Worm (Caenorhabditis elegans) whole organism, L4 larva: Measurements from ENCODE around the gene Y54G11A.9.

Experiments used
- D1046.2 ChIP-seq: fragments of 200-800 bp; sonication (Bioruptor generic); IDR thresholded peaks from 2 replicates; pipeline ENCODE4 v1.3.6; 2022; ENCODE audit warnings: missing genetic modification characterization, missing compliant biosample characterization
- F26F4.8 ChIP-seq: fragments of 200-800 bp; sonication (Bioruptor generic); conservative IDR thresholded peaks from 2 replicates; pipeline ENCODE4 v1.3.6; 2022; ENCODE audit warnings: missing genetic modification characterization, missing compliant biosample characterization
- F49E8.2 ChIP-seq: sonication (generic microtip); optimal IDR thresholded peaks from 2 replicates; lab custom pipeline; 2016; ENCODE audit warnings: missing compliant biosample characterization, mild to moderate bottlenecking, missing genetic modification characterization, borderline replicate concordance
- T26A8.4 ChIP-seq: fragments of 200-800 bp; sonication (Bioruptor generic); IDR thresholded peaks from 2 replicates; pipeline ENCODE4 v1.3.6; 2022; ENCODE audit warnings: missing genetic modification characterization, missing compliant biosample characterization
- Y105C5A.15 ChIP-seq: fragments of 200-800 bp; sonication (Bioruptor generic); IDR thresholded peaks from 2 replicates; pipeline ENCODE4 v1.3.6; 2022; ENCODE audit warnings: missing genetic modification characterization, missing compliant biosample characterization
- Y48G9A.11 ChIP-seq: fragments of 200-800 bp; sonication (Bioruptor generic); IDR thresholded peaks from 2 replicates; pipeline ENCODE4 v1.3.6; 2022; ENCODE audit warnings: missing genetic modification reagents, missing genetic modification characterization, missing compliant biosample characterization
- Y75B8A.6 ChIP-seq: fragments of 200-800 bp; sonication (Bioruptor generic); IDR thresholded peaks from 2 replicates; pipeline ENCODE4 v1.3.6; 2022; ENCODE audit warnings: missing genetic modification reagents, missing genetic modification characterization, missing compliant biosample characterization
- ZK337.2 ChIP-seq: fragments of 200-800 bp; sonication (Bioruptor generic); IDR thresholded peaks from 2 replicates; pipeline ENCODE4 v1.3.6; 2022; ENCODE audit warnings: missing genetic modification reagents, missing genetic modification characterization, missing compliant biosample characterization
- ZK546.5 ChIP-seq, 2 experiments: sonication (generic microtip); optimal IDR thresholded peaks; 2 replicates each; lab custom pipeline; 2017; ENCODE audit warnings: missing biosample characterization in 2 of 2, missing genetic modification characterization in 2 of 2
- aha-1 ChIP-seq: fragments of 150-350 bp; peaks from one replicate; lab custom pipeline; 2014; ENCODE audit warnings: missing biosample characterization, missing genetic modification characterization
- ama-1 ChIP-seq: fragments of 150-350 bp; optimal IDR thresholded peaks from 2 replicates; lab custom pipeline; 2014; ENCODE audit warnings: inconsistent platforms, mixed read lengths
- arid-1 ChIP-seq: fragments of 200-800 bp; sonication (Bioruptor generic); conservative IDR thresholded peaks from 2 replicates; pipeline ENCODE4 v1.3.6; 2022; ENCODE audit warnings: missing genetic modification reagents, missing genetic modification characterization, missing compliant biosample characterization
- ceh-28 ChIP-seq: fragments of 150-350 bp; optimal IDR thresholded peaks from 2 replicates; lab custom pipeline; 2014; ENCODE audit warnings: missing biosample characterization, missing genetic modification reagents, missing genetic modification characterization
- ceh-32 ChIP-seq: sonication (generic microtip); optimal IDR thresholded peaks from 2 replicates; lab custom pipeline; 2016; ENCODE audit warnings: mild to moderate bottlenecking, missing genetic modification characterization, missing compliant biosample characterization; ENCODE audit not compliant: poor library complexity
- daf-16 ChIP-seq, 3 experiments: sonication (generic microtip); optimal IDR thresholded peaks; 2 replicates each; lab custom pipeline; 2016 to 2017; ENCODE audit warnings: missing genetic modification characterization in 3 of 3, missing genetic modification reagents in 3 of 3, mild to moderate bottlenecking in 2 of 3, missing compliant biosample characterization in 2 of 3, missing biosample characterization in 1 of 3, moderate library complexity in 1 of 3
- daf-8 ChIP-seq: fragments of 200-800 bp; sonication (Bioruptor generic); IDR thresholded peaks from 2 replicates; pipeline ENCODE4 v1.3.6; 2022; ENCODE audit warnings: missing genetic modification characterization, missing compliant biosample characterization
- dmd-6 ChIP-seq: fragments of 200-800 bp; sonication (Bioruptor generic); IDR thresholded peaks from 2 replicates; pipeline ENCODE4 v1.3.6; 2022; ENCODE audit warnings: missing genetic modification reagents, missing genetic modification characterization, missing compliant biosample characterization
- dmd-8 ChIP-seq: fragments of 200-800 bp; sonication (Bioruptor generic); IDR thresholded peaks from 2 replicates; pipeline ENCODE4 v1.3.6; 2022; ENCODE audit warnings: missing genetic modification characterization, missing compliant biosample characterization
- dpl-1 ChIP-seq: fragments of 150-350 bp; optimal IDR thresholded peaks from 2 replicates; lab custom pipeline; 2014; ENCODE audit warnings: missing biosample characterization, missing genetic modification reagents, missing genetic modification characterization
- dve-1 ChIP-seq: sonication (generic microtip); optimal IDR thresholded peaks from 2 replicates; lab custom pipeline; 2017; ENCODE audit warnings: antibody characterized with exemption, mild to moderate bottlenecking, missing genetic modification characterization, missing compliant biosample characterization; ENCODE audit not compliant: insufficient read depth
- egl-43 ChIP-seq: fragments of 200-800 bp; sonication (Bioruptor generic); IDR thresholded peaks from 2 replicates; pipeline ENCODE4 v1.3.6; 2022; ENCODE audit warnings: missing genetic modification reagents, missing genetic modification characterization, missing compliant biosample characterization
- fos-1 ChIP-seq: fragments of 150-350 bp; optimal IDR thresholded peaks from 2 replicates; lab custom pipeline; 2014; ENCODE audit warnings: missing biosample characterization, missing genetic modification characterization
- lin-13 ChIP-seq: fragments of 150-350 bp; optimal IDR thresholded peaks from 2 replicates; lab custom pipeline; 2014; ENCODE audit warnings: missing biosample characterization, missing genetic modification reagents, missing genetic modification characterization
- lin-38 ChIP-seq: fragments of 200-800 bp; sonication (Bioruptor generic); IDR thresholded peaks from 2 replicates; pipeline ENCODE4 v1.3.6; 2022; ENCODE audit warnings: missing genetic modification reagents, missing genetic modification characterization, missing compliant biosample characterization
- lsy-2 ChIP-seq, 2 experiments: fragments of 150-350 bp in 1 of 2; sonication (generic microtip) in 1 of 2; optimal IDR thresholded peaks; 2 replicates each; lab custom pipeline; 2014 to 2017; ENCODE audit warnings: missing biosample characterization in 2 of 2, missing genetic modification characterization in 2 of 2
- mdl-1 ChIP-seq, 2 experiments: fragments of 150-350 bp in 1 of 2; sonication (generic microtip) in 1 of 2; optimal IDR thresholded peaks; 2 replicates each; lab custom pipeline; 2014 to 2017; ENCODE audit warnings: missing biosample characterization in 2 of 2, missing genetic modification characterization in 2 of 2
- mep-1 ChIP-seq: fragments of 150-350 bp; sonication (generic microtip); optimal IDR thresholded peaks from 3 replicates; lab custom pipeline; 2014; ENCODE audit warnings: missing biosample characterization, missing genetic modification characterization
- mes-2 ChIP-seq: sonication (generic microtip); optimal IDR thresholded peaks from 2 replicates; lab custom pipeline; 2016; ENCODE audit warnings: missing genotype, mild to moderate bottlenecking, missing genetic modification characterization, missing compliant biosample characterization; ENCODE audit not compliant: poor library complexity, severe bottlenecking
- mxl-2 ChIP-seq: fragments of 200-800 bp; sonication (Bioruptor generic); conservative IDR thresholded peaks from 2 replicates; pipeline ENCODE4 v1.3.6; 2022; ENCODE audit warnings: missing genetic modification reagents, missing genetic modification characterization, missing compliant biosample characterization
- nhr-102 ChIP-seq: sonication (generic microtip); optimal IDR thresholded peaks from 2 replicates; lab custom pipeline; 2016; ENCODE audit warnings: mild to moderate bottlenecking, missing genetic modification characterization, moderate library complexity, missing compliant biosample characterization
- nhr-11 ChIP-seq: fragments of 150-350 bp; optimal IDR thresholded peaks from 2 replicates; lab custom pipeline; 2014; ENCODE audit warnings: missing biosample characterization, missing genetic modification characterization
- nhr-111 ChIP-seq: fragments of 200-800 bp; sonication (Bioruptor generic); optimal IDR thresholded peaks from 2 replicates; lab custom pipeline; 2018; ENCODE audit warnings: mild to moderate bottlenecking, missing genetic modification characterization, missing compliant biosample characterization
- nhr-41 ChIP-seq: fragments of 200-800 bp; sonication (Bioruptor generic); IDR thresholded peaks from 2 replicates; pipeline ENCODE4 v1.3.6; 2022; ENCODE audit warnings: missing genetic modification reagents, missing genetic modification characterization, missing compliant biosample characterization
- nhr-77 ChIP-seq: fragments of 150-350 bp; optimal IDR thresholded peaks from 2 replicates; lab custom pipeline; 2014; ENCODE audit warnings: missing biosample characterization, missing genetic modification characterization
- pha-4 ChIP-seq, 2 experiments: fragments of 150-350 bp in 1 of 2; fragments of 200-800 bp in 1 of 2; sonication (Bioruptor generic) in 1 of 2; IDR thresholded peaks in 1 of 2; optimal IDR thresholded peaks in 1 of 2; 2 replicates each; pipeline versions ENCODE4 v1.3.6 to Lab custom; 2014 to 2022; ENCODE audit warnings: missing genetic modification characterization in 2 of 2, missing genetic modification reagents in 2 of 2, missing biosample characterization in 1 of 2, missing compliant biosample characterization in 1 of 2
- rbr-2 ChIP-seq: sonication (generic microtip); optimal IDR thresholded peaks from 2 replicates; lab custom pipeline; 2016; ENCODE audit warnings: missing genotype, missing genetic modification characterization, missing compliant biosample characterization
- set-16 ChIP-seq: fragments of 200-800 bp; sonication (Bioruptor generic); IDR thresholded peaks from 2 replicates; pipeline ENCODE4 v1.3.6; 2022; ENCODE audit warnings: missing genetic modification reagents, missing genetic modification characterization, missing compliant biosample characterization
- skn-1 ChIP-seq: fragments of 150-350 bp; optimal IDR thresholded peaks from 2 replicates; lab custom pipeline; 2014; ENCODE audit warnings: missing biosample characterization, missing genetic modification characterization
- snpc-1.2 ChIP-seq: fragments of 200-800 bp; sonication (Bioruptor generic); IDR thresholded peaks from 2 replicates; pipeline ENCODE4 v1.3.6; 2022; ENCODE audit warnings: missing genetic modification reagents, missing genetic modification characterization, missing compliant biosample characterization
- snpc-4 ChIP-seq: fragments of 150-350 bp; optimal IDR thresholded peaks from 2 replicates; lab custom pipeline; 2014; ENCODE audit warnings: missing biosample characterization, missing genetic modification characterization
- spr-1 ChIP-seq: sonication (generic microtip); optimal IDR thresholded peaks from 2 replicates; lab custom pipeline; 2016; ENCODE audit warnings: mild to moderate bottlenecking, missing genetic modification characterization, missing compliant biosample characterization
- tag-97 ChIP-seq: fragments of 200-800 bp; sonication (Bioruptor generic); IDR thresholded peaks from 2 replicates; pipeline ENCODE4 v1.3.6; 2022; ENCODE audit warnings: missing genetic modification characterization, missing compliant biosample characterization
- tra-1 ChIP-seq: fragments of 200-800 bp; sonication (Bioruptor generic); IDR thresholded peaks from 2 replicates; pipeline ENCODE4 v1.3.6; 2022; ENCODE audit warnings: missing genetic modification reagents, missing genetic modification characterization, missing compliant biosample characterization
- unc-39 ChIP-seq: sonication (generic microtip); optimal IDR thresholded peaks from 2 replicates; lab custom pipeline; 2017; ENCODE audit warnings: missing biosample characterization, missing genetic modification characterization
- zfp-3 ChIP-seq: fragments of 200-800 bp; sonication (Bioruptor generic); conservative IDR thresholded peaks from 2 replicates; pipeline ENCODE4 v1.3.6; 2022; ENCODE audit warnings: missing genetic modification reagents, missing genetic modification characterization, missing compliant biosample characterization
- ztf-11 ChIP-seq: fragments of 150-350 bp; optimal IDR thresholded peaks from 2 replicates; lab custom pipeline; 2014; ENCODE audit warnings: missing biosample characterization, missing genetic modification characterization

The Y54G11A.9 gene

DNA sequence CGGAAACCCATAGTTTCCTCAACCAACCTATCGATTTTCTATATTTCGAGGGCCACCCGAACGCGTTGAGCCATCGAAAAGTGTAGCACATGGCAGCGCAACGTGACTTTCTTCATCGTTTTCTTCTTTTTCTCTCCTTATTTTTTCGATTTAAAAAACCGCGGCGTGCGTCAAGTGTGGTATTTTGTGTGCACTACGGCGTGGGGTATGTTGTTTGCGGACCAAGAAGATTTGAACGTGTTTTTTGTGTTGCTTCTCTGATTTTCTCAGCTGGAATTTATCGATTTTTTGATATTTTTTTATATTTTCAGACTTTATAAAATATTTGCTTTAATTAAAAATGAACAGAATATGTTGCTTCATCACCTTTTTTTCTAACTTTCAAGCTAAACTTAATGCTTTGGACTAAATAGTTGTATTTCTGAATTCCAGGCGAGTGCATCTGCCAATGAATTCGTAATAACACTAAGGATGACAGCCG is 11.7 kb upstream of the Y54G11A.9 start, which contains the start of the genes agl-1 and pfs-2 (continued):
- no peak for TF ChIP-seq ZK337.2 (GFP tag; lab: Robert Waterston, UW)
- TF ChIP-seq nhr-77: peak; percentile 64
- TF ChIP-seq ceh-32 (tag; lab: Kevin White, UChicago): no peak
- TF ChIP-seq unc-39 (tag; lab: Kevin White, UChicago): no peak
- peak; percentile 47 for TF ChIP-seq nhr-11 (tag; lab: Kevin White, UChicago)
- no peak for TF ChIP-seq mxl-2 (GFP tag; lab: Robert Waterston, UW)
- TF ChIP-seq rbr-2: peak; percentile 68
- TF ChIP-seq dpl-1 (GFP tag; lab: Kevin White, UChicago): peak; percentile 93
- TF ChIP-seq Y105C5A.15 (GFP tag; lab: Robert Waterston, UW): no peak
- no peak for TF ChIP-seq tra-1 (GFP tag; lab: Robert Waterston, UW)
- TF ChIP-seq dmd-6 (GFP tag; lab: Robert Waterston, UW): 0 out of 2 replicates have a peak, but pooled peaks have one; percentile 15
- TF ChIP-seq dve-1 (tag; lab: Kevin White, UChicago): peak; percentile 59
- peak; percentile 10 to 85 for TF ChIP-seq mdl-1 (tag; optimal IDR thresholded peaks at IDR 0.05; lab: Kevin White, UChicago)
- no peak for TF ChIP-seq fos-1 (tag; lab: Kevin White, UChicago)
- peak in 1 of 2 experiments; percentile 58 for TF ChIP-seq ZK546.5 (tag; optimal IDR thresholded peaks at IDR 0.05; lab: Kevin White, UChicago)
- TF ChIP-seq ceh-28 (tag; lab: Kevin White, UChicago): peak; percentile 59
- no peak for TF ChIP-seq snpc-4 (tag; lab: Kevin White, UChicago)
- TF ChIP-seq lin-38: peak; percentile 77
- no peak for TF ChIP-seq F26F4.8 (GFP tag; lab: Robert Waterston, UW)
- TF ChIP-seq nhr-102 (tag; lab: Kevin White, UChicago): peak; percentile 16
- peak; percentile 78 for TF ChIP-seq mes-2 (tag; lab: Kevin White, UChicago)
- no peak for TF ChIP-seq egl-43 (GFP tag; lab: Robert Waterston, UW)
- TF ChIP-seq lsy-2 (tag; optimal IDR thresholded peaks at IDR 0.05; lab: Kevin White, UChicago): peak; percentile 27 to 93
- TF ChIP-seq T26A8.4 (GFP tag; lab: Robert Waterston, UW): 0 out of 2 replicates have a peak, but pooled peaks have one; percentile 24
- no peak for TF ChIP-seq ztf-11 (tag; lab: Kevin White, UChicago)
- TF ChIP-seq daf-8 (GFP tag; lab: Robert Waterston, UW): no peak
- no peak for TF ChIP-seq tag-97 (GFP tag; lab: Robert Waterston, UW)
- no peak for TF ChIP-seq skn-1 (tag; lab: Kevin White, UChicago)
- TF ChIP-seq arid-1 (GFP tag; lab: Robert Waterston, UW): no peak
- no peak for TF ChIP-seq daf-16 (GFP tag; optimal IDR thresholded peaks at IDR 0.05; lab: Kevin White, UChicago)
- peak; percentile 16 for TF ChIP-seq daf-16 (tag; optimal IDR thresholded peaks at IDR 0.05; lab: Kevin White, UChicago)
- peak; percentile 98 for TF ChIP-seq aha-1 (tag; lab: Kevin White, UChicago)
- peak; percentile 12 for TF ChIP-seq lin-13

DNA sequence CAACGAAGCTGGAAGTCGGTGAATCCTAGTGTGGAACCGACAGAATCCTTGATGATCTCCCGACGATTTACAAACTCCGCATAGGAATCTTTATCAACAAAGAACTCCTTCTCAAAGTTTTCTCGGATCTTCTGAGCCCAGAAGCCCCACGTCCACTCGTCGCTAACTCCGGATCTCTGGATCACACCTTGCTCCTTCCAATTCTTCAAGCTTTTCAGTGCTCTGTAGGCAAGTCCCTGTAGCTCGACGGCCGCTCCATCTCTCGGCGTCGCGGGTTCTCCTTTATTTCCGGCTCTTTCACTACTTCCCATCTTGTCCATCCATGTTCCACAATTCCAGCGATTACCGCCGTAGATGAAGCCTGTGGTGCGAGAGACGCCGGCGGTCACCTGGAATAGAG is 5.1 kb upstream of the Y54G11A.9 start:
- TF ChIP-seq dmd-8 (GFP tag; lab: Robert Waterston, UW) (0 out of 2 replicates have a peak, but pooled peaks have one; percentile 7), ama-1 (no peak), unc-39 (tag; lab: Kevin White, UChicago) (no peak), set-16 (GFP tag; lab: Robert Waterston, UW) (peak; percentile 36; the same call in 1 of the 2 replicates), aha-1 (tag; lab: Kevin White, UChicago) (peak; percentile 94)

DNA sequence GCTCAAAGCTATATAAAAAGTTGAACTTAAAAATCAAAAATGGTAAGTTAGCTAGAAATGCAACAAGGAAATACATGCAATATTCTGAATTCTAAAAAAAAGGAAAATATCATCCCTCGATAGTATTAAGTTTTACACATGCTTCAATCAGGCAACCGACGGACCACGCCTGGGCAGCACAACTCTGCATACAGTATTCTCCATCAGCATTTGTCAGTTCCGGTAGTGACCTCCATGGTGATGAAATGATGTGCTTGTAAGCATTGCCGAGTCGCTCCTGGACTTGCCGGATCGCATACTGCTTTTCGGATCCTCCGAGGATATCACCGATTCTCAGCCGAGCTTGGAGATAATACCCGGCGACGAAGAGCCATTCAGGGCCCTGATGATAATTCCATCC is 4.5 kb upstream of the Y54G11A.9 start:
- TF ChIP-seq nhr-102 (tag; lab: Kevin White, UChicago): peak; percentile 1
- TF ChIP-seq spr-1: no peak
- peak; percentile 40; the same call in 1 of the 2 replicates for TF ChIP-seq Y48G9A.11
- no peak for TF ChIP-seq Y75B8A.6
- TF ChIP-seq snpc-1.2 (GFP tag; lab: Robert Waterston, UW): 0 out of 2 replicates have a peak, but pooled peaks have one; percentile 23
- 0 out of 2 replicates have a peak, but pooled peaks have one; percentile 34 for TF ChIP-seq nhr-41
- peak; percentile 42; the same call in 1 of the 2 replicates for TF ChIP-seq pha-4 (GFP tag; IDR thresholded peaks at IDR 0.05; lab: Robert Waterston, UW)
- TF ChIP-seq pha-4 (tag; optimal IDR thresholded peaks at IDR 0.05; lab: Kevin White, UChicago): no peak
- TF ChIP-seq nhr-111 (GFP tag; lab: Kevin White, UChicago): peak; percentile 36
- peak; percentile 60; the same call in 1 of the 2 replicates for TF ChIP-seq egl-43 (GFP tag; lab: Robert Waterston, UW)
- no peak for TF ChIP-seq snpc-4 (tag; lab: Kevin White, UChicago)
- peak; percentile 36; the same call in 1 of the 2 replicates for TF ChIP-seq arid-1 (GFP tag; lab: Robert Waterston, UW)
- TF ChIP-seq zfp-3 (GFP tag; lab: Robert Waterston, UW): 0 out of 2 replicates have a peak, but pooled peaks have one; percentile 34
- peak; percentile 27 for TF ChIP-seq aha-1 (tag; lab: Kevin White, UChicago)
- peak; percentile 13 for TF ChIP-seq mep-1 (tag; lab: Kevin White, UChicago)
- TF ChIP-seq D1046.2 (GFP tag; lab: Robert Waterston, UW): no peak
- peak; percentile 56 for TF ChIP-seq F49E8.2 (tag; lab: Kevin White, UChicago)
